Worm (Caenorhabditis elegans) whole organism, early embryonic: ENCODE results near the gene fbxa-66.

Experiments used
- B0310.2 ChIP-seq: sonication (generic microtip); optimal IDR thresholded peaks from 2 replicates; lab custom pipeline; 2016; ENCODE audit warnings: mild to moderate bottlenecking, missing genetic modification characterization, missing compliant biosample characterization
- F13C5.2 ChIP-seq: sonication (generic microtip); optimal IDR thresholded peaks from 2 replicates; lab custom pipeline; 2017; ENCODE audit warnings: mild to moderate bottlenecking, missing genetic modification characterization, inconsistent platforms, missing compliant biosample characterization
- aly-1 ChIP-seq: sonication (generic microtip); optimal IDR thresholded peaks from 2 replicates; lab custom pipeline; 2016; ENCODE audit warnings: missing genetic modification characterization, missing compliant biosample characterization
- ama-1 ChIP-seq: fragments of 150-350 bp; optimal IDR thresholded peaks from 2 replicates; lab custom pipeline; 2014
- ceh-13 ChIP-seq: fragments of 200-800 bp; sonication (Bioruptor generic); optimal IDR thresholded peaks from 2 replicates; lab custom pipeline; 2018; ENCODE audit warnings: mild to moderate bottlenecking, missing genetic modification characterization, missing compliant biosample characterization
- ceh-36 ChIP-seq: sonication (generic microtip); optimal IDR thresholded peaks from 2 replicates; lab custom pipeline; 2016; ENCODE audit warnings: missing genetic modification characterization, inconsistent platforms, missing compliant biosample characterization
- ets-7 ChIP-seq: sonication (generic microtip); optimal IDR thresholded peaks from 2 replicates; lab custom pipeline; 2016; ENCODE audit warnings: missing genotype, missing genetic modification characterization, missing compliant biosample characterization
- flt-1 ChIP-seq: fragments of 200-800 bp; sonication (Bioruptor generic); IDR thresholded peaks from 2 replicates; pipeline ENCODE4 v1.3.6; 2022; ENCODE audit warnings: missing genetic modification characterization, missing compliant biosample characterization
- hmbx-1 ChIP-seq: sonication (generic microtip); optimal IDR thresholded peaks from 2 replicates; lab custom pipeline; 2016; ENCODE audit warnings: mild to moderate bottlenecking, missing genetic modification characterization, missing compliant biosample characterization
- hmg-4 ChIP-seq: fragments of 200-800 bp; sonication (Bioruptor generic); optimal IDR thresholded peaks from 2 replicates; lab custom pipeline; 2018; ENCODE audit warnings: mild to moderate bottlenecking, missing genetic modification characterization, missing compliant biosample characterization
- hnd-1 ChIP-seq: sonication (generic microtip); optimal IDR thresholded peaks from 2 replicates; lab custom pipeline; 2016; ENCODE audit warnings: missing genetic modification characterization, missing compliant biosample characterization
- pes-1 ChIP-seq: fragments of 200-800 bp; sonication (Bioruptor generic); IDR thresholded peaks from 2 replicates; pipeline ENCODE4 v1.3.6; 2022; ENCODE audit warnings: missing genetic modification reagents, missing genetic modification characterization, missing compliant biosample characterization
- scrt-1 ChIP-seq: fragments of 200-800 bp; sonication (Bioruptor generic); IDR thresholded peaks from 2 replicates; pipeline ENCODE4 v1.3.6; 2022; ENCODE audit warnings: missing genetic modification characterization, missing compliant biosample characterization
- sea-1 ChIP-seq: fragments of 200-800 bp; sonication (Bioruptor generic); conservative IDR thresholded peaks from 2 replicates; pipeline ENCODE4 v1.3.6; 2022; ENCODE audit warnings: missing genetic modification characterization, missing compliant biosample characterization
- tbx-11 ChIP-seq: fragments of 200-800 bp; sonication (Bioruptor generic); IDR thresholded peaks from 2 replicates; pipeline ENCODE4 v1.3.6; 2022; ENCODE audit warnings: missing genetic modification characterization, missing compliant biosample characterization
- tbx-37 ChIP-seq: fragments of 200-800 bp; sonication (Bioruptor generic); conservative IDR thresholded peaks from 2 replicates; pipeline ENCODE4 v1.3.6; 2022; ENCODE audit warnings: missing genetic modification reagents, missing genetic modification characterization, missing compliant biosample characterization
- tra-4 ChIP-seq: sonication (generic microtip); optimal IDR thresholded peaks from 2 replicates; lab custom pipeline; 2017; ENCODE audit warnings: missing genetic modification characterization, missing compliant biosample characterization

The fbxa-66 gene

ce11 chrIII:2328612-2329011 lies 14.8 kb upstream of the fbxa-66 start:
- TF ChIP-seq hmbx-1 = no peak
- no peak for TF ChIP-seq ceh-13 (GFP tag; lab: Kevin White, UChicago)
- TF ChIP-seq flt-1 (GFP tag; lab: Robert Waterston, UW) = no peak
- TF ChIP-seq sea-1 = no peak
- no peak for TF ChIP-seq scrt-1
- no peak for TF ChIP-seq aly-1 (tag; lab: Kevin White, UChicago)

ce11 chrIII:2324703-2325102 lies 10.9 kb upstream of the fbxa-66 start:
- TF ChIP-seq ceh-13 (GFP tag; lab: Kevin White, UChicago) (no peak), flt-1 (GFP tag; lab: Robert Waterston, UW) (no peak), tbx-37 (GFP tag; lab: Robert Waterston, UW) (no peak), F13C5.2 (tag; lab: Kevin White, UChicago) (no peak), tbx-11 (GFP tag; lab: Robert Waterston, UW) (no peak), sea-1 (no peak)

- TF ChIP-seq ama-1 (lab: Kevin White, UChicago) = no peak
- TF ChIP-seq flt-1 (GFP tag; lab: Robert Waterston, UW) = no peak
- TF ChIP-seq pes-1 (GFP tag; lab: Robert Waterston, UW) = no peak
- TF ChIP-seq ceh-36 (tag; lab: Kevin White, UChicago) = no peak
Measured at ce11 chrIII:2316439-2316838, 2.6 kb upstream of the fbxa-66 start.

ce11 chrIII:2314678-2315077 lies 843 bp upstream of the fbxa-66 start:
- TF ChIP-seq pes-1 (GFP tag; lab: Robert Waterston, UW) (no peak), hnd-1 (tag; lab: Kevin White, UChicago) (peak; percentile 4), aly-1 (tag; lab: Kevin White, UChicago) (peak; percentile 24)

ce11 chrIII:2310996-2311395 lies 2.8 kb downstream of the fbxa-66 start:
- TF ChIP-seq flt-1 (GFP tag; lab: Robert Waterston, UW) = no peak
- no peak for TF ChIP-seq hmg-4 (GFP tag; lab: Kevin White, UChicago)

ce11 chrIII:2308026-2308425 lies 5.8 kb downstream of the fbxa-66 start, which contains the start of the genes fbxa-1 and Y54F10BM.20:
Gene fbxa-1, minus strand, starts transcription at chrIII:2308126.
Gene Y54F10BM.20, plus strand, starts transcription at chrIII:2308256.
- TF ChIP-seq tbx-11 (GFP tag; lab: Robert Waterston, UW) (no peak), B0310.2 (tag; lab: Kevin White, UChicago) (no peak), aly-1 (tag; lab: Kevin White, UChicago) (no peak), hmg-4 (GFP tag; lab: Kevin White, UChicago) (no peak), ceh-36 (tag; lab: Kevin White, UChicago) (no peak), ceh-13 (GFP tag; lab: Kevin White, UChicago) (no peak), tbx-37 (GFP tag; lab: Robert Waterston, UW) (no peak), hmbx-1 (no peak), hnd-1 (tag; lab: Kevin White, UChicago) (no peak), flt-1 (GFP tag; lab: Robert Waterston, UW) (no peak), tra-4 (no peak), ets-7 (tag; lab: Kevin White, UChicago) (no peak), sea-1 (no peak), F13C5.2 (tag; lab: Kevin White, UChicago) (no peak), scrt-1 (no peak), pes-1 (GFP tag; lab: Robert Waterston, UW) (no peak), ama-1 (lab: Kevin White, UChicago) (no peak)

ce11 chrIII:2304867-2305266 lies 9.0 kb downstream of the fbxa-66 start, which contains the start of gene Y54F10BM.9:
Gene Y54F10BM.9, minus strand, starts transcription at chrIII:2304927.
- TF ChIP-seq hmg-4 (GFP tag; lab: Kevin White, UChicago) (peak; percentile 69), ceh-36 (tag; lab: Kevin White, UChicago) (no peak), aly-1 (tag; lab: Kevin White, UChicago) (peak; percentile 54), sea-1 (no peak)

- TF ChIP-seq tbx-11 (GFP tag; lab: Robert Waterston, UW) (no peak), ceh-36 (tag; lab: Kevin White, UChicago) (no peak), ceh-13 (GFP tag; lab: Kevin White, UChicago) (no peak), tra-4 (no peak), ets-7 (tag; lab: Kevin White, UChicago) (no peak), aly-1 (tag; lab: Kevin White, UChicago) (no peak), tbx-37 (GFP tag; lab: Robert Waterston, UW) (no peak), B0310.2 (tag; lab: Kevin White, UChicago) (no peak), pes-1 (GFP tag; lab: Robert Waterston, UW) (no peak), flt-1 (GFP tag; lab: Robert Waterston, UW) (no peak), hmg-4 (GFP tag; lab: Kevin White, UChicago) (no peak), sea-1 (no peak), hmbx-1 (no peak), F13C5.2 (tag; lab: Kevin White, UChicago) (no peak)
Measured at ce11 chrIII:2304149-2304548, 9.7 kb downstream of the fbxa-66 start.

ce11 chrIII:2294736-2295135 lies 19.1 kb downstream of the fbxa-66 start:
- TF ChIP-seq hnd-1 (tag; lab: Kevin White, UChicago) = no peak
- TF ChIP-seq sea-1 = no peak
- no peak for TF ChIP-seq tbx-11 (GFP tag; lab: Robert Waterston, UW)
- no peak for TF ChIP-seq hmg-4 (GFP tag; lab: Kevin White, UChicago)
- no peak for TF ChIP-seq ceh-13 (GFP tag; lab: Kevin White, UChicago)
- TF ChIP-seq ceh-36 (tag; lab: Kevin White, UChicago) = no peak
- TF ChIP-seq B0310.2 (tag; lab: Kevin White, UChicago) = no peak
- no peak for TF ChIP-seq scrt-1
- TF ChIP-seq hmbx-1 = no peak
- TF ChIP-seq aly-1 (tag; lab: Kevin White, UChicago) = no peak
- TF ChIP-seq tbx-37 (GFP tag; lab: Robert Waterston, UW) = no peak
- no peak for TF ChIP-seq ets-7 (tag; lab: Kevin White, UChicago)
- TF ChIP-seq pes-1 (GFP tag; lab: Robert Waterston, UW) = no peak
- TF ChIP-seq F13C5.2 (tag; lab: Kevin White, UChicago) = no peak
- no peak for TF ChIP-seq flt-1 (GFP tag; lab: Robert Waterston, UW)
- no peak for TF ChIP-seq tra-4
- TF ChIP-seq ama-1 (lab: Kevin White, UChicago) = no peak
